Worm (Caenorhabditis elegans): ENCODE measurements around the gene daf-41.

ce11 chrIII:5321661-5322060 is 47.1 kb upstream of the daf-41 start, which contains the start of gene F52C9.3:
- TF ChIP-seq nhr-11 (tag; optimal IDR thresholded peaks at IDR 0.05) (no peak), lin-15B (tag; optimal IDR thresholded peaks at IDR 0.05) (no peak)

All from whole organism, L3 larva.